Worm (Caenorhabditis elegans) whole organism, early embryonic: Measurements from ENCODE around the gene kin-16.

Source experiments
- aly-1 ChIP-seq: sonication (generic microtip); optimal IDR thresholded peaks from 2 replicates; lab custom pipeline; 2016; ENCODE audit warnings: missing genetic modification characterization, missing compliant biosample characterization
- ama-1 ChIP-seq: fragments of 150-350 bp; optimal IDR thresholded peaks from 2 replicates; lab custom pipeline; 2014
- flt-1 ChIP-seq: fragments of 200-800 bp; sonication (Bioruptor generic); IDR thresholded peaks from 2 replicates; pipeline ENCODE4 v1.3.6; 2022; ENCODE audit warnings: missing genetic modification characterization, missing compliant biosample characterization
- hmg-4 ChIP-seq: fragments of 200-800 bp; sonication (Bioruptor generic); optimal IDR thresholded peaks from 2 replicates; lab custom pipeline; 2018; ENCODE audit warnings: mild to moderate bottlenecking, missing genetic modification characterization, missing compliant biosample characterization
- pes-1 ChIP-seq: fragments of 200-800 bp; sonication (Bioruptor generic); IDR thresholded peaks from 2 replicates; pipeline ENCODE4 v1.3.6; 2022; ENCODE audit warnings: missing genetic modification reagents, missing genetic modification characterization, missing compliant biosample characterization
- sea-1 ChIP-seq: fragments of 200-800 bp; sonication (Bioruptor generic); conservative IDR thresholded peaks from 2 replicates; pipeline ENCODE4 v1.3.6; 2022; ENCODE audit warnings: missing genetic modification characterization, missing compliant biosample characterization
- tbx-37 ChIP-seq: fragments of 200-800 bp; sonication (Bioruptor generic); conservative IDR thresholded peaks from 2 replicates; pipeline ENCODE4 v1.3.6; 2022; ENCODE audit warnings: missing genetic modification reagents, missing genetic modification characterization, missing compliant biosample characterization

DNA sequence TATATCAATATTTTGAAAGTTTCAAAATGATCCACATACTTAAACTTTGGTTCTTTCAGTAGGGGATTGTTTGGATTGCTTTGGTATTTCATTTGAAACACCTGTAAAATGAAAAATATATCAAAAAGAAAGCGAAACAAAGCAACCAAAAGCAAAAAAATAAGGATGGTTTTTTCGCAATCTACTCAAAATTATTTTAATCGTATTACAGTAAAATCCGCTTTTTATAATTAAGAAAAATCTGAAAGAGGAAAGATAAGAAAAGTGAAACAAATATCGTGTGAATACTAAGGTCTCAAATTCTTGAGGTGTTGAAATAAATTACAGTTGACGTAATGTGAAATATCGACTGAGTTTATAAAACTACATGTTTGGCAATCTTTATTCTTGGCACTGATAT is 30.2 kb upstream of the kin-16 start, which contains the start of gene chil-22:
- TF ChIP-seq flt-1 (GFP tag; lab: Robert Waterston, UW) (no peak), ama-1 (lab: Kevin White, UChicago) (no peak), tbx-37 (GFP tag; lab: Robert Waterston, UW) (no peak), aly-1 (no peak), hmg-4 (no peak), pes-1 (GFP tag; lab: Robert Waterston, UW) (no peak), sea-1 (no peak)
